Fruit fly (Drosophila melanogaster) whole organism, embryonic: ENCODE measurements around the gene CG14357.
A peak's percentile ranks its signal among the peaks of the same experiment; 100 is the strongest.

Experiments used
- Bteb2 ChIP-seq: fragments of 200-800 bp; sonication (Bioruptor generic); optimal IDR thresholded peaks from 2 replicates; lab custom pipeline; 2016; ENCODE audit warnings: missing biosample characterization, missing genetic modification characterization
- CG10543 ChIP-seq: fragments of 200-800 bp; sonication (Bioruptor generic); optimal IDR thresholded peaks from 3 replicates; lab custom pipeline; 2017; ENCODE audit warnings: missing biosample characterization, mild to moderate bottlenecking, missing genetic modification characterization, moderate library complexity
- CG12744 ChIP-seq: fragments of 200-800 bp; sonication (Bioruptor generic); optimal IDR thresholded peaks from 2 replicates; lab custom pipeline; 2016; ENCODE audit warnings: missing biosample characterization, missing genetic modification characterization
- CG14050 ChIP-seq: fragments of 200-800 bp; sonication (Bioruptor generic); IDR thresholded peaks from 3 replicates; pipeline ENCODE4 v1.3.6; 2022; ENCODE audit warnings: missing biosample characterization, missing genetic modification characterization
- CG15601 ChIP-seq: fragments of 200-800 bp; sonication (Bioruptor generic); optimal IDR thresholded peaks from 3 replicates; lab custom pipeline; 2019; ENCODE audit warnings: missing biosample characterization, mild to moderate bottlenecking, missing genetic modification characterization, moderate library complexity
- CG17385 ChIP-seq: fragments of 200-800 bp; sonication (Bioruptor generic); optimal IDR thresholded peaks from 3 replicates; lab custom pipeline; 2018; ENCODE audit warnings: missing biosample characterization, mild to moderate bottlenecking, missing genetic modification characterization
- CG18011 ChIP-seq: fragments of 200-800 bp; sonication (Bioruptor generic); optimal IDR thresholded peaks from 2 replicates; lab custom pipeline; 2017; ENCODE audit warnings: missing biosample characterization, missing genetic modification characterization, mild to moderate bottlenecking, moderate library complexity, missing genotype
- CG18619 ChIP-seq: fragments of 200-800 bp; sonication (Bioruptor generic); optimal IDR thresholded peaks from 3 replicates; lab custom pipeline; 2017; ENCODE audit warnings: missing biosample characterization, mild to moderate bottlenecking, missing genetic modification characterization
- CG2199 ChIP-seq: fragments of 200-800 bp; sonication (Bioruptor generic); IDR thresholded peaks from 3 replicates; pipeline ENCODE4 v1.3.6; 2022; ENCODE audit warnings: missing biosample characterization, missing genetic modification characterization
- CG3065 ChIP-seq: fragments of 200-800 bp; sonication (Bioruptor generic); optimal IDR thresholded peaks from 2 replicates; lab custom pipeline; 2016; ENCODE audit warnings: missing biosample characterization, missing genetic modification characterization
- CG32767 ChIP-seq: fragments of 200-800 bp; sonication (Bioruptor generic); IDR thresholded peaks from 2 replicates; pipeline ENCODE4 v1.3.6; 2022; ENCODE audit warnings: missing biosample characterization, missing genetic modification characterization
- CG33557 ChIP-seq: fragments of 200-800 bp; sonication (Bioruptor generic); optimal IDR thresholded peaks from 2 replicates; lab custom pipeline; 2019; ENCODE audit warnings: missing biosample characterization, mild to moderate bottlenecking, missing genetic modification characterization, moderate library complexity
- CG3407 ChIP-seq: fragments of 200-800 bp; sonication (Bioruptor generic); optimal IDR thresholded peaks from 2 replicates; lab custom pipeline; 2018; ENCODE audit warnings: missing biosample characterization, mild to moderate bottlenecking, missing genetic modification characterization
- CG3995 ChIP-seq: fragments of 200-800 bp; sonication (Bioruptor generic); optimal IDR thresholded peaks from 3 replicates; lab custom pipeline; 2016; ENCODE audit warnings: missing biosample characterization, missing genetic modification characterization
- CG6765 ChIP-seq: fragments of 200-800 bp; sonication (Bioruptor generic); optimal IDR thresholded peaks from 3 replicates; lab custom pipeline; 2017; ENCODE audit warnings: missing biosample characterization, mild to moderate bottlenecking, missing genetic modification characterization
- CG8089 ChIP-seq: fragments of 200-800 bp; sonication (Bioruptor generic); optimal IDR thresholded peaks from 3 replicates; lab custom pipeline; 2016; ENCODE audit warnings: missing biosample characterization, missing genetic modification characterization
- CG8924 ChIP-seq: fragments of 200-800 bp; optimal IDR thresholded peaks from 3 replicates; lab custom pipeline; 2019; ENCODE audit warnings: missing biosample characterization, mild to moderate bottlenecking, missing genetic modification characterization, moderate library complexity
- CHES-1-like ChIP-seq: fragments of 200-800 bp; sonication (Bioruptor generic); optimal IDR thresholded peaks from 2 replicates; lab custom pipeline; 2016; ENCODE audit warnings: missing biosample characterization, missing genetic modification characterization
- Chrac-16 ChIP-seq: fragments of 200-800 bp; sonication (Bioruptor generic); optimal IDR thresholded peaks from 3 replicates; lab custom pipeline; 2016; ENCODE audit warnings: missing biosample characterization, missing genetic modification characterization
- CkIIα-i1 ChIP-seq: fragments of 200-800 bp; sonication (Bioruptor generic); IDR thresholded peaks from 2 replicates; pipeline ENCODE4 v1.3.6; 2022; ENCODE audit warnings: missing biosample characterization, missing genetic modification characterization
- Doc2 ChIP-seq: fragments of 200-800 bp; sonication (Bioruptor generic); IDR thresholded peaks from 2 replicates; pipeline ENCODE4 v1.3.6; 2022; ENCODE audit warnings: missing biosample characterization, missing genetic modification characterization
- Gug ChIP-seq: fragments of 200-800 bp; sonication (Bioruptor generic); IDR thresholded peaks from 4 replicates; pipeline ENCODE4 v1.3.6; 2022; ENCODE audit warnings: missing biosample characterization, missing genetic modification characterization
- HLH3B ChIP-seq: fragments of 200-800 bp; sonication (Bioruptor generic); IDR thresholded peaks from 2 replicates; pipeline ENCODE4 v1.3.6; 2022; ENCODE audit warnings: missing biosample characterization, missing genetic modification characterization
- Nf-YC ChIP-seq: fragments of 200-800 bp; optimal IDR thresholded peaks from 3 replicates; lab custom pipeline; 2019; ENCODE audit warnings: missing biosample characterization, mild to moderate bottlenecking, missing genetic modification characterization, moderate library complexity
- Ptx1 ChIP-seq: fragments of 200-800 bp; sonication (Bioruptor generic); IDR thresholded peaks from 2 replicates; pipeline ENCODE4 v1.3.6; 2022; ENCODE audit warnings: missing biosample characterization, missing genetic modification characterization
- Scr ChIP-seq: fragments of 200-800 bp; sonication (Bioruptor generic); IDR thresholded peaks from 2 replicates; pipeline ENCODE4 v1.3.6; 2022; ENCODE audit warnings: missing biosample characterization, missing genetic modification characterization; ENCODE audit not compliant: partially characterized antibody
- abd-A ChIP-seq: fragments of 200-800 bp; sonication (Bioruptor generic); optimal IDR thresholded peaks from 3 replicates; lab custom pipeline; 2019; ENCODE audit warnings: missing biosample characterization, mild to moderate bottlenecking, missing genetic modification characterization, moderate library complexity
- btn ChIP-seq: fragments of 200-800 bp; sonication (Bioruptor generic); optimal IDR thresholded peaks from 2 replicates; lab custom pipeline; 2016; ENCODE audit warnings: missing biosample characterization, missing genetic modification characterization
- cas ChIP-seq: fragments of 200-800 bp; sonication (Bioruptor generic); IDR thresholded peaks from 2 replicates; pipeline ENCODE4 v1.3.6; 2022; ENCODE audit warnings: missing biosample characterization, missing genetic modification characterization
- chn ChIP-seq: fragments of 200-800 bp; sonication (Bioruptor generic); optimal IDR thresholded peaks from 2 replicates; lab custom pipeline; 2016; ENCODE audit warnings: missing biosample characterization, missing genetic modification characterization
- dati ChIP-seq: fragments of 200-800 bp; sonication (Bioruptor generic); IDR thresholded peaks from 2 replicates; pipeline ENCODE4 v1.3.6; 2022; ENCODE audit warnings: missing biosample characterization, missing genetic modification characterization
- fd102C ChIP-seq: fragments of 200-800 bp; sonication (Bioruptor generic); optimal IDR thresholded peaks from 2 replicates; lab custom pipeline; 2018; ENCODE audit warnings: missing biosample characterization, mild to moderate bottlenecking, missing genetic modification characterization, moderate library complexity
- gro ChIP-seq: fragments of 200-800 bp; sonication (Bioruptor generic); optimal IDR thresholded peaks from 2 replicates; lab custom pipeline; 2016; ENCODE audit warnings: missing biosample characterization, missing genetic modification characterization
- lmd ChIP-seq: fragments of 200-800 bp; sonication (Bioruptor generic); IDR thresholded peaks from 2 replicates; pipeline ENCODE4 v1.3.6; 2022; ENCODE audit warnings: missing biosample characterization, missing genetic modification characterization
- maf-S ChIP-seq: fragments of 200-800 bp; sonication (Bioruptor generic); optimal IDR thresholded peaks from 2 replicates; lab custom pipeline; 2016; ENCODE audit warnings: missing biosample characterization, missing genetic modification characterization
- nau ChIP-seq: fragments of 200-800 bp; sonication (Bioruptor generic); optimal IDR thresholded peaks from 3 replicates; lab custom pipeline; 2017; ENCODE audit warnings: missing biosample characterization, mild to moderate bottlenecking, missing genetic modification characterization, missing genetic modification reagents
- pb ChIP-seq: fragments of 200-800 bp; sonication (Bioruptor generic); optimal IDR thresholded peaks from 3 replicates; lab custom pipeline; 2016; ENCODE audit warnings: missing biosample characterization, missing genetic modification characterization
- pho ChIP-seq: fragments of 200-800 bp; sonication (Bioruptor generic); optimal IDR thresholded peaks from 2 replicates; lab custom pipeline; 2016; ENCODE audit warnings: missing biosample characterization, missing genetic modification characterization
- pros ChIP-seq: fragments of 200-800 bp; sonication (Bioruptor generic); optimal IDR thresholded peaks from 3 replicates; lab custom pipeline; 2019; ENCODE audit warnings: missing biosample characterization, mild to moderate bottlenecking, missing genetic modification characterization, moderate library complexity
- psq ChIP-seq: fragments of 200-800 bp; sonication (Bioruptor generic); optimal IDR thresholded peaks from 2 replicates; lab custom pipeline; 2017; ENCODE audit warnings: missing biosample characterization, missing genetic modification characterization
- pum ChIP-seq: fragments of 200-800 bp; sonication (Bioruptor generic); optimal IDR thresholded peaks from 2 replicates; lab custom pipeline; 2016; ENCODE audit warnings: missing biosample characterization, missing genetic modification characterization
- schlank ChIP-seq: fragments of 200-800 bp; sonication (Bioruptor generic); optimal IDR thresholded peaks from 2 replicates; lab custom pipeline; 2018; ENCODE audit warnings: missing biosample characterization, mild to moderate bottlenecking, missing genetic modification characterization
- shn ChIP-seq: fragments of 200-800 bp; sonication (Bioruptor generic); optimal IDR thresholded peaks from 3 replicates; lab custom pipeline; 2016; ENCODE audit warnings: missing biosample characterization, missing genetic modification characterization
- sna ChIP-seq: fragments of 200-800 bp; sonication (Bioruptor generic); IDR thresholded peaks from 2 replicates; pipeline ENCODE4 v1.3.6; 2022; ENCODE audit warnings: missing biosample characterization, missing genetic modification characterization; ENCODE audit not compliant: partially characterized antibody
- ssp ChIP-seq: fragments of 200-800 bp; sonication (Bioruptor generic); IDR thresholded peaks from 2 replicates; pipeline ENCODE4 v1.3.6; 2022; ENCODE audit warnings: missing biosample characterization, missing genetic modification characterization
- tll ChIP-seq, 2 experiments: fragments of 200-800 bp in 1 of 2; fragments of >200 bp in 1 of 2; sonication (Bioruptor generic) in 1 of 2; optimal IDR thresholded peaks; 2 replicates each; lab custom pipeline; 2017 to 2019; ENCODE audit warnings: missing biosample characterization in 2 of 2, missing genetic modification characterization in 2 of 2, mild to moderate bottlenecking in 1 of 2, moderate library complexity in 1 of 2
- trh ChIP-seq: fragments of 200-800 bp; sonication (Bioruptor generic); optimal IDR thresholded peaks from 2 replicates; lab custom pipeline; 2016; ENCODE audit warnings: missing biosample characterization, missing genetic modification characterization
- vnd ChIP-seq: fragments of 200-800 bp; sonication (Bioruptor generic); IDR thresholded peaks from 3 replicates; pipeline ENCODE4 v1.3.6; 2022; ENCODE audit warnings: missing biosample characterization, missing genetic modification characterization; ENCODE audit not compliant: partially characterized antibody
- vvl ChIP-seq: fragments of 200-800 bp; sonication (Bioruptor generic); IDR thresholded peaks from 2 replicates; pipeline ENCODE4 v1.3.6; 2022; ENCODE audit warnings: missing biosample characterization, missing genetic modification characterization

Gene CG14357

DNA sequence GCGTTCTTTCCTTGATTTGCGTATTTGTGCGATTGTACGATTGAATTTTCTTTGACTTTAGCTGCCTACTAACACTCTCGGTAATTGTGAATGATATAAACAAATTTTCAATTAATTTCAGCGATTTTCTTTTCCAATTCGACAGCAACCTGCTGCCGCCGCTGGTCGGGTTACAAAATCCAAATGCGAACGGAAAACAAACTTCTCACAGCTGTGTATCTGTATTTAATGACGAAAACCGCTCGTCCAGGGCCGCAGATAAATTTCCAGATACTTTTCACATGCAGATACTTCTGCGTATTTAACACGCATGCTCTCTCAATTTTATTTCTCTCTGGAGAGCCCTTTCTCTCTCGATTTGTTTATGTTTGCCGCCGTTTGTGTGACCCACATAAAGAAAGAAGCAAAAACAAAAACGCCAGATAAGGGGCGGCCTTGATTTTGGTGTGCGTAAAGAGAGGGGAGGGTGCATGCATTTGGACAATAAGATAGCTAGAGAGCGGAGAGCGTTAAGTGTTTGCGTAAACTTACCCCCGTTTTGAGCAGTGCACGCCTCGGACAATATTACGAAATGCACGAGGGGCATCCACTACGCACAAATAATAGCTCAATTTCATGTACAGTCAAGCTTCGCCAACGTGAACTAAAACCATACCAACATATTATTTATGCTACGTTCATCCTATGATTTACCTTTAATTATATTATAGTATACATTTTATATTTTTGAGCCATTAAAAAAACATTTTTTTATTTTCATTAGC, 3.6 kb downstream of the CG14357 start, which contains the start of gene CG12402 (continued):
- TF ChIP-seq CG12744 (GFP tag; lab: Kevin White, UChicago) (peak; percentile 36), pho (GFP tag; lab: Kevin White, UChicago) (peak; percentile 36), CG8089 (GFP tag; lab: Kevin White, UChicago) (peak; percentile 61), dati (GFP tag; lab: Robert Waterston, UW) (peak; percentile 76), CG2199 (GFP tag; lab: Robert Waterston, UW) (peak; percentile 84), CG14050 (GFP tag; lab: Robert Waterston, UW) (peak; percentile 82), CkIIα-i1 (GFP tag; lab: Robert Waterston, UW) (no peak), Nf-YC (tag; lab: Kevin White, UChicago) (peak; percentile 77), ssp (GFP tag; lab: Robert Waterston, UW) (peak; percentile 69), CG8924 (tag; lab: Kevin White, UChicago) (peak; percentile 86), CG18011 (peak; percentile 54), abd-A (tag; lab: Kevin White, UChicago) (peak; percentile 98), CG18619 (GFP tag; lab: Kevin White, UChicago) (peak; percentile 61), chn (GFP tag; lab: Kevin White, UChicago) (peak; percentile 87), pum (GFP tag; lab: Kevin White, UChicago) (peak; percentile 53), shn (GFP tag; lab: Kevin White, UChicago) (peak; percentile 56), fd102C (GFP tag; lab: Kevin White, UChicago) (no peak), CG32767 (GFP tag; lab: Robert Waterston, UW) (peak; percentile 81), CG3995 (no peak), CG15601 (tag; lab: Kevin White, UChicago) (peak; percentile 58), CG6765 (GFP tag; lab: Kevin White, UChicago) (peak; percentile 46), Chrac-16 (GFP tag; lab: Kevin White, UChicago) (peak; percentile 79), trh (GFP tag; lab: Kevin White, UChicago) (peak; percentile 74), CG33557 (GFP tag; lab: Kevin White, UChicago) (peak; percentile 45), maf-S (GFP tag; lab: Kevin White, UChicago) (no peak), gro (GFP tag; lab: Kevin White, UChicago) (peak; percentile 24), pb (GFP tag; lab: Kevin White, UChicago) (peak; percentile 65), CG3065 (GFP tag; lab: Kevin White, UChicago) (peak; percentile 81), nau (peak; percentile 76), Scr (GFP tag; lab: Robert Waterston, UW) (peak; percentile 46; the same call in 1 of the 2 replicates), Doc2 (no peak), CG17385 (peak; percentile 70), sna (GFP tag; lab: Robert Waterston, UW) (peak; percentile 19; the same call in 1 of the 2 replicates), Bteb2 (GFP tag; lab: Kevin White, UChicago) (peak; percentile 9), btn (GFP tag; lab: Kevin White, UChicago) (peak; percentile 8), CHES-1-like (peak; percentile 43), Ptx1 (peak; percentile 89), vnd (no peak), cas (peak; percentile 69; the same call in 1 of the 2 replicates), CG10543 (GFP tag; lab: Kevin White, UChicago) (peak; percentile 78), vvl (GFP tag; lab: Robert Waterston, UW) (peak; percentile 95), schlank (peak; percentile 12), lmd (GFP tag; lab: Robert Waterston, UW) (peak; percentile 85), pros (GFP tag; lab: Kevin White, UChicago) (peak; percentile 96), Gug (GFP tag; lab: Robert Waterston, UW) (peak; percentile 70; the same call in 3 of the 4 replicates), HLH3B (GFP tag; lab: Robert Waterston, UW) (peak; percentile 77), psq (peak; percentile 66), tll (GFP tag; optimal IDR thresholded peaks at IDR 0.05; lab: Kevin White, UChicago) (peak in 1 of 2 experiments; percentile 80), CG3407 (GFP tag; lab: Kevin White, UChicago) (peak; percentile 66)
